Worm (Caenorhabditis elegans) whole organism, L4 larva: ENCODE measurements around the gene tre-3.

Source experiments
- arid-1 ChIP-seq: fragments of 200-800 bp; sonication (Bioruptor generic); conservative IDR thresholded peaks from 2 replicates; pipeline ENCODE4 v1.3.6; 2022; ENCODE audit warnings: missing genetic modification reagents, missing genetic modification characterization, missing compliant biosample characterization
- egl-27 ChIP-seq: sonication (generic microtip); optimal IDR thresholded peaks from 3 replicates; lab custom pipeline; 2017; ENCODE audit warnings: missing biosample characterization, missing genetic modification reagents, missing genetic modification characterization
- jun-1 ChIP-seq: fragments of 150-350 bp; optimal IDR thresholded peaks from 2 replicates; lab custom pipeline; 2014; ENCODE audit warnings: missing biosample characterization, missing genetic modification reagents, missing genetic modification characterization

ce11 chrV:11667176-11667575 is 48.5 kb downstream of the tre-3 start, which contains the start of gene F46F3.3:
- TF ChIP-seq arid-1 (GFP tag; lab: Robert Waterston, UW) (no peak), egl-27 (no peak), jun-1 (tag; lab: Kevin White, UChicago) (no peak)
